Worm (Caenorhabditis elegans) whole organism, L4 larva: ENCODE data around the gene ceh-28.

Source experiments
- F37D6.2 ChIP-seq: sonication (generic microtip); optimal IDR thresholded peaks from 2 replicates; lab custom pipeline; 2016; ENCODE audit warnings: mild to moderate bottlenecking, missing genetic modification characterization, missing compliant biosample characterization
- ama-1 ChIP-seq: fragments of 150-350 bp; optimal IDR thresholded peaks from 2 replicates; lab custom pipeline; 2014; ENCODE audit warnings: inconsistent platforms, mixed read lengths
- ceh-82 ChIP-seq: sonication (generic microtip); optimal IDR thresholded peaks from 2 replicates; lab custom pipeline; 2017; ENCODE audit warnings: missing biosample characterization, missing genetic modification characterization
- ces-1 ChIP-seq: fragments of 150-350 bp; sonication (generic microtip); optimal IDR thresholded peaks from 4 replicates; lab custom pipeline; 2014; ENCODE audit warnings: missing biosample characterization, missing genetic modification reagents, missing genetic modification characterization
- dmd-6 ChIP-seq: fragments of 200-800 bp; sonication (Bioruptor generic); IDR thresholded peaks from 2 replicates; pipeline ENCODE4 v1.3.6; 2022; ENCODE audit warnings: missing genetic modification reagents, missing genetic modification characterization, missing compliant biosample characterization
- dpl-1 ChIP-seq: fragments of 150-350 bp; optimal IDR thresholded peaks from 2 replicates; lab custom pipeline; 2014; ENCODE audit warnings: missing biosample characterization, missing genetic modification reagents, missing genetic modification characterization
- madf-5 ChIP-seq, 2 experiments: fragments of 200-800 bp; sonication (Bioruptor generic); IDR thresholded peaks; 2 replicates each; pipeline ENCODE4 v1.3.6; 2022; ENCODE audit warnings: missing compliant biosample characterization in 2 of 2, missing genetic modification characterization in 2 of 2
- madf-9 ChIP-seq: fragments of 200-800 bp; sonication (Bioruptor generic); conservative IDR thresholded peaks from 2 replicates; pipeline ENCODE4 v1.3.6; 2022; ENCODE audit warnings: missing genetic modification reagents, missing genetic modification characterization, missing compliant biosample characterization
- mdl-1 ChIP-seq, 2 experiments: fragments of 150-350 bp in 1 of 2; sonication (generic microtip) in 1 of 2; optimal IDR thresholded peaks; 2 replicates each; lab custom pipeline; 2014 to 2017; ENCODE audit warnings: missing biosample characterization in 2 of 2, missing genetic modification characterization in 2 of 2
- nhr-237 ChIP-seq: sonication (generic microtip); optimal IDR thresholded peaks from 2 replicates; lab custom pipeline; 2017; ENCODE audit warnings: missing biosample characterization, missing genetic modification characterization
- nhr-28 ChIP-seq: fragments of 150-350 bp; optimal IDR thresholded peaks from 2 replicates; lab custom pipeline; 2014; ENCODE audit warnings: missing biosample characterization, missing genetic modification characterization
- unc-62 ChIP-seq, 3 experiments: fragments of 150-350 bp in 1 of 3; sonication (generic microtip); optimal IDR thresholded peaks in 2 of 3; peaks in 1 of 3; 1 replicate in 1 of 3; 2 replicates in 2 of 3; lab custom pipeline; 2014 to 2017; ENCODE audit warnings: missing biosample characterization in 3 of 3, missing genetic modification characterization in 3 of 3, missing genetic modification reagents in 3 of 3, missing genotype in 1 of 3
- ztf-11 ChIP-seq: fragments of 150-350 bp; optimal IDR thresholded peaks from 2 replicates; lab custom pipeline; 2014; ENCODE audit warnings: missing biosample characterization, missing genetic modification characterization

ce11 chrX:13033850-13034249 is 40.6 kb upstream of the ceh-28 start:
- TF ChIP-seq unc-62 (GFP tag; optimal IDR thresholded peaks at IDR 0.05 in 1 of 2; lab: Kevin White, UChicago) (no peak), unc-62 (tag; optimal IDR thresholded peaks at IDR 0.05; lab: Kevin White, UChicago) (no peak), nhr-237 (tag; lab: Kevin White, UChicago) (no peak), dmd-6 (no peak), F37D6.2 (tag; lab: Kevin White, UChicago) (no peak), nhr-28 (no peak), ztf-11 (tag; lab: Kevin White, UChicago) (no peak), ceh-82 (no peak), madf-5 (GFP tag; IDR thresholded peaks at IDR 0.05; lab: Robert Waterston, UW) (no peak), dpl-1 (GFP tag; lab: Kevin White, UChicago) (no peak), ces-1 (GFP tag; lab: Kevin White, UChicago) (no peak), mdl-1 (tag; optimal IDR thresholded peaks at IDR 0.05; lab: Kevin White, UChicago) (no peak), madf-9 (GFP tag; lab: Robert Waterston, UW) (no peak), ama-1 (lab: Kevin White, UChicago) (no peak)
